Worm (Caenorhabditis elegans) whole organism, L1 larva: ENCODE data around the gene aexr-3.

ENCODE experiments used
- C16A3.4 ChIP-seq: fragments of 150-350 bp; optimal IDR thresholded peaks from 2 replicates; lab custom pipeline; 2014; ENCODE audit warnings: missing biosample characterization, missing genetic modification characterization
- F16B12.6 ChIP-seq: fragments of 150-350 bp; optimal IDR thresholded peaks from 2 replicates; lab custom pipeline; 2014; ENCODE audit warnings: missing biosample characterization, missing genetic modification characterization
- aly-2 ChIP-seq: fragments of 150-350 bp; optimal IDR thresholded peaks from 2 replicates; lab custom pipeline; 2014; ENCODE audit warnings: missing biosample characterization, missing genetic modification characterization
- ama-1 ChIP-seq: fragments of 150-350 bp; optimal IDR thresholded peaks from 2 replicates; lab custom pipeline; 2014
- blmp-1 ChIP-seq: fragments of 150-350 bp; optimal IDR thresholded peaks from 2 replicates; lab custom pipeline; 2014; ENCODE audit warnings: missing biosample characterization, missing genetic modification characterization
- ceh-63 ChIP-seq: fragments of 200-800 bp; sonication (Bioruptor generic); optimal IDR thresholded peaks from 2 replicates; lab custom pipeline; 2018; ENCODE audit warnings: mild to moderate bottlenecking, missing genetic modification characterization, missing compliant biosample characterization
- ceh-8 ChIP-seq: fragments of 200-800 bp; sonication (Bioruptor generic); optimal IDR thresholded peaks from 2 replicates; lab custom pipeline; 2018; ENCODE audit warnings: mild to moderate bottlenecking, missing genetic modification characterization, moderate library complexity, missing compliant biosample characterization
- dsc-1 ChIP-seq: sonication (generic microtip); optimal IDR thresholded peaks from 2 replicates; lab custom pipeline; 2016; ENCODE audit warnings: mild to moderate bottlenecking, missing genetic modification characterization, missing compliant biosample characterization
- efl-1 ChIP-seq, 4 experiments: fragments of 150-350 bp; optimal IDR thresholded peaks in 3 of 4; peaks in 1 of 4; 1 replicate in 1 of 4; 2 replicates in 3 of 4; lab custom pipeline; 2014; ENCODE audit warnings: missing biosample characterization in 2 of 4, missing genetic modification characterization in 2 of 4, missing genetic modification reagents in 2 of 4
- egl-13 ChIP-seq: sonication (generic microtip); optimal IDR thresholded peaks from 2 replicates; lab custom pipeline; 2016; ENCODE audit warnings: missing genotype, missing genetic modification reagents, missing genetic modification characterization, missing compliant biosample characterization
- egl-27 ChIP-seq, 2 experiments: fragments of 150-350 bp in 1 of 2; sonication (generic microtip); optimal IDR thresholded peaks; 3 replicates each; lab custom pipeline; 2017 to 2018; ENCODE audit warnings: missing biosample characterization in 2 of 2, missing genetic modification characterization in 2 of 2, missing genetic modification reagents in 2 of 2
- elt-2 ChIP-seq: sonication (generic microtip); optimal IDR thresholded peaks from 2 replicates; lab custom pipeline; 2016; ENCODE audit warnings: missing genetic modification characterization, mild to moderate bottlenecking, inconsistent platforms, missing compliant biosample characterization, missing genetic modification reagents
- elt-3 ChIP-seq, 6 experiments: fragments of 150-350 bp in 1 of 6; sonication (generic microtip); optimal IDR thresholded peaks; 2 replicates each; lab custom pipeline; 2017 to 2018; ENCODE audit warnings: missing biosample characterization in 6 of 6, missing genetic modification characterization in 6 of 6, inconsistent platforms in 1 of 6
- ets-5 ChIP-seq: fragments of 200-800 bp; sonication (Bioruptor generic); IDR thresholded peaks from 2 replicates; pipeline ENCODE4 v1.3.6; 2022; ENCODE audit warnings: missing genetic modification characterization, missing compliant biosample characterization
- fkh-10 ChIP-seq: sonication (generic microtip); optimal IDR thresholded peaks from 2 replicates; lab custom pipeline; 2017; ENCODE audit warnings: missing biosample characterization, missing genetic modification reagents, missing genetic modification characterization
- fkh-8 ChIP-seq: sonication (generic microtip); optimal IDR thresholded peaks from 2 replicates; lab custom pipeline; 2016; ENCODE audit warnings: mild to moderate bottlenecking, missing genetic modification characterization, missing compliant biosample characterization
- hlh-4 ChIP-seq: sonication (generic microtip); optimal IDR thresholded peaks from 2 replicates; lab custom pipeline; 2016; ENCODE audit warnings: mild to moderate bottlenecking, missing genetic modification characterization, missing compliant biosample characterization
- irx-1 ChIP-seq: sonication (generic microtip); optimal IDR thresholded peaks from 2 replicates; lab custom pipeline; 2016; ENCODE audit warnings: missing genetic modification characterization, missing compliant biosample characterization
- lin-13 ChIP-seq: fragments of 150-350 bp; optimal IDR thresholded peaks from 2 replicates; lab custom pipeline; 2014; ENCODE audit warnings: missing biosample characterization, missing genetic modification reagents, missing genetic modification characterization
- lin-14 ChIP-seq: fragments of 200-800 bp; sonication (Bioruptor generic); optimal IDR thresholded peaks from 2 replicates; lab custom pipeline; 2018; ENCODE audit warnings: mild to moderate bottlenecking, missing genetic modification characterization, moderate library complexity, missing compliant biosample characterization
- lin-15B ChIP-seq: fragments of 150-350 bp; sonication (generic microtip); optimal IDR thresholded peaks from 3 replicates; lab custom pipeline; 2014; ENCODE audit warnings: missing biosample characterization, missing genetic modification characterization
- lin-35 ChIP-seq, 2 experiments: fragments of 150-350 bp; optimal IDR thresholded peaks; 2 replicates each; lab custom pipeline; 2014; ENCODE audit warnings: missing biosample characterization in 2 of 2, missing genetic modification characterization in 2 of 2, missing genetic modification reagents in 2 of 2
- lin-39 ChIP-seq: fragments of 150-350 bp; optimal IDR thresholded peaks from 2 replicates; lab custom pipeline; 2014; ENCODE audit warnings: missing biosample characterization, missing genetic modification reagents, missing genetic modification characterization
- lir-3 ChIP-seq: sonication (generic microtip); optimal IDR thresholded peaks from 2 replicates; lab custom pipeline; 2016; ENCODE audit warnings: mild to moderate bottlenecking, missing genetic modification characterization, moderate library complexity, missing compliant biosample characterization; ENCODE audit not compliant: poor library complexity
- mef-2 ChIP-seq: fragments of 150-350 bp; optimal IDR thresholded peaks from 2 replicates; lab custom pipeline; 2014; ENCODE audit warnings: missing biosample characterization, missing genetic modification characterization
- mep-1 ChIP-seq: fragments of 150-350 bp; optimal IDR thresholded peaks from 2 replicates; lab custom pipeline; 2014; ENCODE audit warnings: missing biosample characterization, missing genetic modification characterization
- nhr-11 ChIP-seq: fragments of 150-350 bp; optimal IDR thresholded peaks from 2 replicates; lab custom pipeline; 2014; ENCODE audit warnings: missing biosample characterization, missing genetic modification characterization
- nhr-20 ChIP-seq: sonication (generic microtip); optimal IDR thresholded peaks from 2 replicates; lab custom pipeline; 2016; ENCODE audit warnings: mild to moderate bottlenecking, missing genetic modification characterization, missing compliant biosample characterization
- nhr-237 ChIP-seq: fragments of 150-350 bp; optimal IDR thresholded peaks from 2 replicates; lab custom pipeline; 2014; ENCODE audit warnings: missing biosample characterization, missing genetic modification characterization
- nhr-28 ChIP-seq: fragments of 150-350 bp; optimal IDR thresholded peaks from 2 replicates; lab custom pipeline; 2014; ENCODE audit warnings: missing biosample characterization, missing genetic modification characterization
- nhr-71 ChIP-seq: sonication (generic microtip); optimal IDR thresholded peaks from 2 replicates; lab custom pipeline; 2016; ENCODE audit warnings: mild to moderate bottlenecking, missing genetic modification characterization, moderate library complexity, missing compliant biosample characterization
- nhr-76 ChIP-seq: sonication (generic microtip); optimal IDR thresholded peaks from 2 replicates; lab custom pipeline; 2017; ENCODE audit warnings: missing biosample characterization, missing genetic modification characterization
- nhr-77 ChIP-seq: fragments of 150-350 bp; optimal IDR thresholded peaks from 2 replicates; lab custom pipeline; 2014; ENCODE audit warnings: missing biosample characterization, missing genetic modification characterization
- nhr-84 ChIP-seq: sonication (generic microtip); optimal IDR thresholded peaks from 2 replicates; lab custom pipeline; 2017; ENCODE audit warnings: missing biosample characterization, missing genetic modification characterization
- nhr-90 ChIP-seq: sonication (generic microtip); optimal IDR thresholded peaks from 2 replicates; lab custom pipeline; 2016; ENCODE audit warnings: mild to moderate bottlenecking, missing genetic modification characterization, missing compliant biosample characterization; ENCODE audit not compliant: poor library complexity
- pax-3 ChIP-seq: fragments of 200-800 bp; sonication (Bioruptor generic); optimal IDR thresholded peaks from 2 replicates; lab custom pipeline; 2018; ENCODE audit warnings: mild to moderate bottlenecking, missing genetic modification characterization, moderate library complexity, missing compliant biosample characterization
- pqm-1 ChIP-seq: sonication (generic microtip); optimal IDR thresholded peaks from 3 replicates; lab custom pipeline; 2017; ENCODE audit warnings: missing biosample characterization, missing genetic modification characterization
- skn-1 ChIP-seq: fragments of 150-350 bp; optimal IDR thresholded peaks from 2 replicates; lab custom pipeline; 2014; ENCODE audit warnings: missing biosample characterization, missing genetic modification characterization
- snpc-4 ChIP-seq: fragments of 150-350 bp; optimal IDR thresholded peaks from 2 replicates; lab custom pipeline; 2014; ENCODE audit warnings: missing biosample characterization, missing genetic modification characterization
- sox-4 ChIP-seq: sonication (generic microtip); optimal IDR thresholded peaks from 2 replicates; lab custom pipeline; 2016; ENCODE audit warnings: missing genetic modification characterization, missing compliant biosample characterization
- sptf-1 ChIP-seq: fragments of 150-350 bp; optimal IDR thresholded peaks from 2 replicates; lab custom pipeline; 2014; ENCODE audit warnings: missing biosample characterization, missing genetic modification characterization
- tlp-1 ChIP-seq: fragments of 150-350 bp; optimal IDR thresholded peaks from 2 replicates; lab custom pipeline; 2014; ENCODE audit warnings: missing biosample characterization, missing genetic modification characterization
- unc-130 ChIP-seq: fragments of 150-350 bp; optimal IDR thresholded peaks from 2 replicates; lab custom pipeline; 2017; ENCODE audit warnings: missing biosample characterization, missing genetic modification characterization, inconsistent platforms
- unc-30 ChIP-seq: sonication (generic microtip); optimal IDR thresholded peaks from 2 replicates; lab custom pipeline; 2017; ENCODE audit warnings: missing biosample characterization, missing genetic modification characterization
- unc-86 ChIP-seq: sonication (generic microtip); optimal IDR thresholded peaks from 2 replicates; lab custom pipeline; 2016; ENCODE audit warnings: missing genetic modification characterization, missing compliant biosample characterization
- unc-98 ChIP-seq: fragments of 200-800 bp; sonication (Bioruptor generic); IDR thresholded peaks from 2 replicates; pipeline ENCODE4 v1.3.6; 2022; ENCODE audit warnings: missing genetic modification characterization, missing compliant biosample characterization
- vab-15 ChIP-seq: sonication (generic microtip); optimal IDR thresholded peaks from 2 replicates; lab custom pipeline; 2017; ENCODE audit warnings: missing genotype, mild to moderate bottlenecking, missing genetic modification characterization, missing compliant biosample characterization
- xbp-1 ChIP-seq: sonication (generic microtip); optimal IDR thresholded peaks from 2 replicates; lab custom pipeline; 2016; ENCODE audit warnings: missing genetic modification characterization, missing compliant biosample characterization
- zag-1 ChIP-seq: fragments of 150-350 bp; optimal IDR thresholded peaks from 2 replicates; lab custom pipeline; 2014; ENCODE audit warnings: missing biosample characterization, missing genetic modification characterization
- zip-4 ChIP-seq: fragments of 200-800 bp; sonication (Bioruptor generic); optimal IDR thresholded peaks from 2 replicates; lab custom pipeline; 2018; ENCODE audit warnings: mild to moderate bottlenecking, missing genetic modification characterization, moderate library complexity, missing compliant biosample characterization
- ztf-11 ChIP-seq, 2 experiments: sonication (generic microtip); optimal IDR thresholded peaks; 2 replicates each; lab custom pipeline; 2016 to 2017; ENCODE audit warnings: missing genetic modification characterization in 2 of 2, missing biosample characterization in 1 of 2, missing compliant biosample characterization in 1 of 2

Gene aexr-3

DNA sequence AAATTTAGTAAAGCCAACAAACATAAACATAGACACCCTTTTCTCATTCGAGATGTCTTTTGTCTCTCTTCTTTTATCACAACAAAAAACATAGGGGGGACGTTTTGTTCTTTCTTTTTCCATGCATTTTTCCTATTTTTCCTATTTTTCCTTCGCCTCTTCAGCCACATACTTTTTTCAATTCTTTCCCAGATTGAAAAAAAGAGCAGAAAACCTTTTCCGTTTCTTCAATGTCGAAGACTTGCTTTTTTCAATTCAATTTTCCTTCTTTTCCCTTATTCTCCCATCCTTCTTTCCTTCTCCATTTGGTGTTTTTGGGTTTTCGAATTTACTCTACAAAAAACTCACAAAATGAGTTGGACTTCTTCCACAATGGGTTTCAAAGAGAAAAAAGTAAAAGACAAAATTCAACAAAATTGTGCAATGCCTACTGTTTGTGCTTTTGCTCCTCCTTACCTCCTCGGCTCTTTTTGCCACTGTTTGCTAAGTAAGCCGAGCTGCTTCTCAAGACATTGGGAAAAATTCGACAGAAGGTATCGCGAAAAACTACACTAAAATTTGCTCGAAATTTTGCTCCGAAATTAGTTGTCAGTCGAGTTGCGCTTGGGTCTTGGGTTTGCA is 35.6 kb upstream of the aexr-3 start:
- no peak for TF ChIP-seq elt-2 (tag; lab: Kevin White, UChicago)
- TF ChIP-seq hlh-4: no peak
- no peak for TF ChIP-seq nhr-28 (tag; lab: Kevin White, UChicago)
- no peak for TF ChIP-seq unc-98 (GFP tag; lab: Robert Waterston, UW)
- TF ChIP-seq nhr-76: no peak
- TF ChIP-seq nhr-11 (tag; lab: Kevin White, UChicago): no peak
- TF ChIP-seq fkh-10: peak; percentile 89
- no peak for TF ChIP-seq nhr-90 (tag; lab: Kevin White, UChicago)
- no peak for TF ChIP-seq lin-35 (GFP tag; optimal IDR thresholded peaks at IDR 0.05; lab: Kevin White, UChicago)
- TF ChIP-seq lir-3 (tag; lab: Kevin White, UChicago): no peak
- TF ChIP-seq lin-14 (GFP tag; lab: Kevin White, UChicago): peak; percentile 66
- no peak for TF ChIP-seq dsc-1
- no peak for TF ChIP-seq aly-2 (tag; lab: Kevin White, UChicago)
- TF ChIP-seq unc-30: no peak
- no peak for TF ChIP-seq nhr-20
- no peak for TF ChIP-seq nhr-77 (tag; lab: Kevin White, UChicago)
- no peak for TF ChIP-seq zag-1
- TF ChIP-seq, all 84 proteins: peak for 2

DNA sequence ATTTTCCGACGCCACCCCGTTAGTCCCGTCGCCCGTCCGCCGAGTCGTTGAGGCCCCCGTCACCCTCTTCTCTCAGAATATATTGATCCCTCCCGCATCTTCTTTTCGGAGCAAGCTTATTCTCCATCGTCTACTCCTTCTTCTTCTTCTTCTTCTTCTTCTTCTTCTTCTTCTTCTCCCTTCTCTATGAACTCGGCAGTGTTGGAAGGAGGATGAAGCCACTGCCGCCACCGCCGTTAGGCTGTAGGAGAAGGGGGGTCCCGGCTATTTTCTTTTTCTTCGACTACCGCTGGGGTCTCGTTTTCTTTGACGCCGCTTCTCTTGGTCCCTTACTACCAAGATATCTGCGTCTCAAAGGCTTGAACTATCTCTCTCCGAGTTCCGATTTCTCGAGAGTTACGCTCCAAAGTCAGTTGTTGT is 34.6 kb upstream of the aexr-3 start:
- no peak for TF ChIP-seq zip-4
- no peak for TF ChIP-seq sox-4 (tag; lab: Kevin White, UChicago)
- TF ChIP-seq lin-15B (tag; lab: Kevin White, UChicago): no peak
- peak; percentile 91 for TF ChIP-seq lin-14 (GFP tag; lab: Kevin White, UChicago)
- TF ChIP-seq tlp-1 (tag; lab: Kevin White, UChicago): no peak
- peak; percentile 23 for TF ChIP-seq nhr-20
- no peak for TF ChIP-seq vab-15
- no peak for TF ChIP-seq ets-5
- no peak for TF ChIP-seq skn-1 (tag; lab: Kevin White, UChicago)
- TF ChIP-seq ceh-8: peak; percentile 61
- no peak for TF ChIP-seq nhr-84
- no peak for TF ChIP-seq nhr-90 (tag; lab: Kevin White, UChicago)
- TF ChIP-seq unc-30: no peak
- no peak for TF ChIP-seq pqm-1 (tag; lab: Kevin White, UChicago)
- no peak for TF ChIP-seq snpc-4 (tag; lab: Kevin White, UChicago)
- TF ChIP-seq lin-39: no peak
- no peak for TF ChIP-seq sptf-1 (tag; lab: Kevin White, UChicago)
- TF ChIP-seq pax-3 (tag; lab: Kevin White, UChicago): no peak
- no peak for TF ChIP-seq nhr-28 (tag; lab: Kevin White, UChicago)
- TF ChIP-seq mep-1 (tag; lab: Kevin White, UChicago): no peak
- peak; percentile 60 for TF ChIP-seq unc-86
- no peak for TF ChIP-seq lin-13 (GFP tag; lab: Kevin White, UChicago)
- TF ChIP-seq elt-3 (tag; optimal IDR thresholded peaks at IDR 0.05; lab: Kevin White, UChicago): no peak
- no peak for TF ChIP-seq blmp-1 (tag; lab: Kevin White, UChicago)
- TF ChIP-seq egl-27 (tag; optimal IDR thresholded peaks at IDR 0.05; lab: Kevin White, UChicago): no peak
- peak; percentile 36 for TF ChIP-seq xbp-1 (tag; lab: Kevin White, UChicago)
- TF ChIP-seq ceh-63: no peak
- TF ChIP-seq egl-13: peak; percentile 49
- TF ChIP-seq C16A3.4 (tag; lab: Kevin White, UChicago): no peak
- TF ChIP-seq efl-1 (optimal IDR thresholded peaks at IDR 0.05; lab: Kevin White, UChicago): no peak
- TF ChIP-seq efl-1 (GFP tag; optimal IDR thresholded peaks at IDR 0.05 in 1 of 2; lab: Kevin White, UChicago): no peak
- TF ChIP-seq unc-98 (GFP tag; lab: Robert Waterston, UW): no peak
- no peak for TF ChIP-seq ztf-11 (tag; optimal IDR thresholded peaks at IDR 0.05; lab: Kevin White, UChicago)
- no peak for TF ChIP-seq nhr-77 (tag; lab: Kevin White, UChicago)
- TF ChIP-seq unc-130: no peak
- no peak for TF ChIP-seq nhr-237 (tag; lab: Kevin White, UChicago)
- peak; percentile 54 for TF ChIP-seq fkh-8 (tag; lab: Kevin White, UChicago)
- TF ChIP-seq fkh-10: peak; percentile 51
- TF ChIP-seq nhr-71 (tag; lab: Kevin White, UChicago): peak; percentile 68
- TF ChIP-seq mef-2 (tag; lab: Kevin White, UChicago): no peak
- no peak for TF ChIP-seq F16B12.6 (tag; lab: Kevin White, UChicago)
- TF ChIP-seq irx-1 (tag; lab: Kevin White, UChicago): no peak
- no peak for TF ChIP-seq ama-1 (lab: Kevin White, UChicago)
